Worm (Caenorhabditis elegans) whole organism, L4 larva: ENCODE measurements around the gene kin-18.

ENCODE experiments used
- F26F4.8 ChIP-seq: fragments of 200-800 bp; sonication (Bioruptor generic); conservative IDR thresholded peaks from 2 replicates; pipeline ENCODE4 v1.3.6; 2022; ENCODE audit warnings: missing genetic modification characterization, missing compliant biosample characterization
- F44E2.7 ChIP-seq: fragments of 200-800 bp; sonication (Bioruptor generic); IDR thresholded peaks from 2 replicates; pipeline ENCODE4 v2.1.2; 2022; ENCODE audit warnings: missing genetic modification characterization, missing compliant biosample characterization
- T20F7.1 ChIP-seq: fragments of 200-800 bp; sonication (Bioruptor generic); optimal IDR thresholded peaks from 2 replicates; lab custom pipeline; 2018; ENCODE audit warnings: mild to moderate bottlenecking, missing genetic modification characterization, missing compliant biosample characterization
- T26A8.4 ChIP-seq: fragments of 200-800 bp; sonication (Bioruptor generic); IDR thresholded peaks from 2 replicates; pipeline ENCODE4 v1.3.6; 2022; ENCODE audit warnings: missing genetic modification characterization, missing compliant biosample characterization
- aha-1 ChIP-seq: fragments of 150-350 bp; peaks from one replicate; lab custom pipeline; 2014; ENCODE audit warnings: missing biosample characterization, missing genetic modification characterization
- arid-1 ChIP-seq: fragments of 200-800 bp; sonication (Bioruptor generic); conservative IDR thresholded peaks from 2 replicates; pipeline ENCODE4 v1.3.6; 2022; ENCODE audit warnings: missing genetic modification reagents, missing genetic modification characterization, missing compliant biosample characterization
- attf-4 ChIP-seq: sonication (generic microtip); optimal IDR thresholded peaks from 3 replicates; lab custom pipeline; 2017; ENCODE audit warnings: missing biosample characterization, missing genetic modification characterization
- ceh-32 ChIP-seq: sonication (generic microtip); optimal IDR thresholded peaks from 2 replicates; lab custom pipeline; 2016; ENCODE audit warnings: mild to moderate bottlenecking, missing genetic modification characterization, missing compliant biosample characterization; ENCODE audit not compliant: poor library complexity
- ceh-44 ChIP-seq: fragments of 200-800 bp; sonication (Bioruptor generic); IDR thresholded peaks from 2 replicates; pipeline ENCODE4 v1.3.6; 2022; ENCODE audit warnings: missing genetic modification reagents, missing genetic modification characterization, missing compliant biosample characterization
- daf-16 ChIP-seq, 3 experiments: sonication (generic microtip); optimal IDR thresholded peaks; 2 replicates each; lab custom pipeline; 2016 to 2017; ENCODE audit warnings: missing genetic modification characterization in 3 of 3, missing genetic modification reagents in 3 of 3, mild to moderate bottlenecking in 2 of 3, missing compliant biosample characterization in 2 of 3, missing biosample characterization in 1 of 3, moderate library complexity in 1 of 3
- daf-8 ChIP-seq: fragments of 200-800 bp; sonication (Bioruptor generic); IDR thresholded peaks from 2 replicates; pipeline ENCODE4 v1.3.6; 2022; ENCODE audit warnings: missing genetic modification characterization, missing compliant biosample characterization
- dmd-8 ChIP-seq: fragments of 200-800 bp; sonication (Bioruptor generic); IDR thresholded peaks from 2 replicates; pipeline ENCODE4 v1.3.6; 2022; ENCODE audit warnings: missing genetic modification characterization, missing compliant biosample characterization
- dve-1 ChIP-seq: sonication (generic microtip); optimal IDR thresholded peaks from 2 replicates; lab custom pipeline; 2017; ENCODE audit warnings: antibody characterized with exemption, mild to moderate bottlenecking, missing genetic modification characterization, missing compliant biosample characterization; ENCODE audit not compliant: insufficient read depth
- egl-27 ChIP-seq: sonication (generic microtip); optimal IDR thresholded peaks from 3 replicates; lab custom pipeline; 2017; ENCODE audit warnings: missing biosample characterization, missing genetic modification reagents, missing genetic modification characterization
- hlh-11 ChIP-seq: fragments of 200-800 bp; sonication (Bioruptor generic); optimal IDR thresholded peaks from 2 replicates; lab custom pipeline; 2018; ENCODE audit warnings: mild to moderate bottlenecking, missing genetic modification characterization, missing compliant biosample characterization
- jun-1 ChIP-seq: fragments of 150-350 bp; optimal IDR thresholded peaks from 2 replicates; lab custom pipeline; 2014; ENCODE audit warnings: missing biosample characterization, missing genetic modification reagents, missing genetic modification characterization
- lin-1 ChIP-seq: fragments of 200-800 bp; sonication (Bioruptor generic); IDR thresholded peaks from 2 replicates; pipeline ENCODE4 v1.3.6; 2022; ENCODE audit warnings: missing genetic modification reagents, missing genetic modification characterization, missing compliant biosample characterization
- lin-15B ChIP-seq: fragments of 150-350 bp; sonication (generic microtip); optimal IDR thresholded peaks from 3 replicates; lab custom pipeline; 2014; ENCODE audit warnings: missing biosample characterization, missing genetic modification characterization
- lin-38 ChIP-seq: fragments of 200-800 bp; sonication (Bioruptor generic); IDR thresholded peaks from 2 replicates; pipeline ENCODE4 v1.3.6; 2022; ENCODE audit warnings: missing genetic modification reagents, missing genetic modification characterization, missing compliant biosample characterization
- nhr-102 ChIP-seq: sonication (generic microtip); optimal IDR thresholded peaks from 2 replicates; lab custom pipeline; 2016; ENCODE audit warnings: mild to moderate bottlenecking, missing genetic modification characterization, moderate library complexity, missing compliant biosample characterization
- nhr-28 ChIP-seq: fragments of 150-350 bp; optimal IDR thresholded peaks from 2 replicates; lab custom pipeline; 2014; ENCODE audit warnings: missing biosample characterization, missing genetic modification characterization
- nhr-48 ChIP-seq: sonication (generic microtip); optimal IDR thresholded peaks from 2 replicates; lab custom pipeline; 2016; ENCODE audit warnings: mild to moderate bottlenecking, missing genetic modification characterization, missing compliant biosample characterization
- nhr-77 ChIP-seq: fragments of 150-350 bp; optimal IDR thresholded peaks from 2 replicates; lab custom pipeline; 2014; ENCODE audit warnings: missing biosample characterization, missing genetic modification characterization
- pqm-1 ChIP-seq: sonication (generic microtip); optimal IDR thresholded peaks from 2 replicates; lab custom pipeline; 2017; ENCODE audit warnings: missing biosample characterization, missing genetic modification characterization
- sdz-12 ChIP-seq: fragments of 200-800 bp; sonication (Bioruptor generic); optimal IDR thresholded peaks from 2 replicates; lab custom pipeline; 2018; ENCODE audit warnings: mild to moderate bottlenecking, missing genetic modification characterization, missing compliant biosample characterization
- unc-130 ChIP-seq: sonication (generic microtip); optimal IDR thresholded peaks from 2 replicates; lab custom pipeline; 2016; ENCODE audit warnings: missing genetic modification reagents, missing genetic modification characterization, missing compliant biosample characterization
- unc-62 ChIP-seq, 3 experiments: fragments of 150-350 bp in 1 of 3; sonication (generic microtip); optimal IDR thresholded peaks in 2 of 3; peaks in 1 of 3; 1 replicate in 1 of 3; 2 replicates in 2 of 3; lab custom pipeline; 2014 to 2017; ENCODE audit warnings: missing biosample characterization in 3 of 3, missing genetic modification characterization in 3 of 3, missing genetic modification reagents in 3 of 3, missing genotype in 1 of 3
- zfp-2 ChIP-seq: sonication (generic microtip); optimal IDR thresholded peaks from 2 replicates; lab custom pipeline; 2016; ENCODE audit warnings: mild to moderate bottlenecking, missing genetic modification characterization, missing compliant biosample characterization
- zip-11 ChIP-seq: fragments of 200-800 bp; sonication (Bioruptor generic); IDR thresholded peaks from 2 replicates; pipeline ENCODE4 v1.3.6; 2022; ENCODE audit warnings: missing genetic modification characterization, missing compliant biosample characterization

The kin-18 gene

ce11 chrIII:6080263-6080662, 38.2 kb upstream of the kin-18 start, which contains the start of gene attf-4:
attf-4 (plus strand) TSS chrIII:6080563.
- TF ChIP-seq pqm-1 (tag; lab: Kevin White, UChicago) (peak; percentile 27), nhr-28 (tag; lab: Kevin White, UChicago) (peak; percentile 2), jun-1 (tag; lab: Kevin White, UChicago) (no peak), dve-1 (tag; lab: Kevin White, UChicago) (peak; percentile 16), T26A8.4 (no peak), daf-16 (GFP tag; optimal IDR thresholded peaks at IDR 0.05; lab: Kevin White, UChicago) (no peak), daf-16 (tag; optimal IDR thresholded peaks at IDR 0.05; lab: Kevin White, UChicago) (peak; percentile 13)

ce11 chrIII:6085311-6085710, 33.1 kb upstream of the kin-18 start:
- TF ChIP-seq unc-62 (GFP tag; optimal IDR thresholded peaks at IDR 0.05 in 1 of 2; lab: Kevin White, UChicago) (peak in 1 of 2 experiments; percentile 84), unc-62 (tag; optimal IDR thresholded peaks at IDR 0.05; lab: Kevin White, UChicago) (no peak), egl-27 (tag; lab: Kevin White, UChicago) (no peak), arid-1 (no peak), ceh-44 (GFP tag; lab: Robert Waterston, UW) (no peak), aha-1 (tag; lab: Kevin White, UChicago) (peak; percentile 93), T20F7.1 (GFP tag; lab: Kevin White, UChicago) (no peak)

- TF ChIP-seq nhr-102 (no peak), nhr-48 (peak; percentile 5), dve-1 (tag; lab: Kevin White, UChicago) (peak; percentile 75), F44E2.7 (GFP tag; lab: Robert Waterston, UW) (no peak), attf-4 (tag; lab: Kevin White, UChicago) (no peak), nhr-28 (tag; lab: Kevin White, UChicago) (peak; percentile 78), pqm-1 (tag; lab: Kevin White, UChicago) (peak; percentile 70), hlh-11 (peak; percentile 45), lin-38 (GFP tag; lab: Robert Waterston, UW) (no peak), nhr-77 (tag; lab: Kevin White, UChicago) (peak; percentile 15), T26A8.4 (no peak), sdz-12 (no peak), daf-16 (GFP tag; optimal IDR thresholded peaks at IDR 0.05; lab: Kevin White, UChicago) (no peak), daf-16 (tag; optimal IDR thresholded peaks at IDR 0.05; lab: Kevin White, UChicago) (peak; percentile 95)
- TF ChIP-seq, all 104 proteins: peak for 7
Observed at ce11 chrIII:6087705-6088359, 30.6 kb upstream of the kin-18 start, which contains the start of gene wht-1. wht-1 (minus strand) TSS chrIII:6087755.

- TF ChIP-seq T26A8.4 (no peak), ceh-32 (tag; lab: Kevin White, UChicago) (no peak), unc-130 (GFP tag; lab: Kevin White, UChicago) (no peak), zip-11 (GFP tag; lab: Robert Waterston, UW) (no peak)
- TF ChIP-seq, all 104 proteins: peak for 0
Observed at ce11 chrIII:6095654-6096053, 22.8 kb upstream of the kin-18 start.

ce11 chrIII:6102762-6103161, 15.7 kb upstream of the kin-18 start, which contains the start of gene C05D10.4:
C05D10.4 (minus strand) TSS chrIII:6102862.
- TF ChIP-seq lin-15B (tag; lab: Kevin White, UChicago) = no peak
- no peak for TF ChIP-seq dve-1 (tag; lab: Kevin White, UChicago)
- TF ChIP-seq zfp-2 (tag; lab: Kevin White, UChicago) = no peak
- TF ChIP-seq lin-1 (GFP tag; lab: Robert Waterston, UW) = no peak
- no peak for TF ChIP-seq aha-1 (tag; lab: Kevin White, UChicago)
- no peak for TF ChIP-seq dmd-8 (GFP tag; lab: Robert Waterston, UW)
- no peak for TF ChIP-seq F26F4.8 (GFP tag; lab: Robert Waterston, UW)
- no peak for TF ChIP-seq zip-11 (GFP tag; lab: Robert Waterston, UW)
- no peak for TF ChIP-seq daf-8 (GFP tag; lab: Robert Waterston, UW)
- no peak for TF ChIP-seq daf-16 (GFP tag; optimal IDR thresholded peaks at IDR 0.05; lab: Kevin White, UChicago)
- no peak for TF ChIP-seq daf-16 (tag; optimal IDR thresholded peaks at IDR 0.05; lab: Kevin White, UChicago)
